Worm (Caenorhabditis elegans) whole organism, L3 larva: ENCODE results near the gene srlf-37.

Source experiments
- aly-2 ChIP-seq: fragments of 150-350 bp; optimal IDR thresholded peaks from 2 replicates; lab custom pipeline; 2014; ENCODE audit warnings: missing biosample characterization, missing genetic modification characterization
- ceh-82 ChIP-seq: fragments of 150-350 bp; optimal IDR thresholded peaks from 2 replicates; lab custom pipeline; 2014; ENCODE audit warnings: missing biosample characterization, missing genetic modification characterization
- fkh-10 ChIP-seq: sonication (generic microtip); optimal IDR thresholded peaks from 2 replicates; lab custom pipeline; 2017; ENCODE audit warnings: missing biosample characterization, missing genetic modification reagents, missing genetic modification characterization
- fos-1 ChIP-seq: fragments of 150-350 bp; optimal IDR thresholded peaks from 2 replicates; lab custom pipeline; 2014; ENCODE audit warnings: missing biosample characterization, missing genetic modification characterization
- nhr-25 ChIP-seq: sonication (generic microtip); optimal IDR thresholded peaks from 2 replicates; lab custom pipeline; 2017; ENCODE audit warnings: missing biosample characterization, missing genetic modification characterization
- nhr-28 ChIP-seq: fragments of 150-350 bp; optimal IDR thresholded peaks from 2 replicates; lab custom pipeline; 2014; ENCODE audit warnings: missing biosample characterization, missing genetic modification characterization
- skn-1 ChIP-seq: fragments of 150-350 bp; optimal IDR thresholded peaks from 2 replicates; lab custom pipeline; 2014; ENCODE audit warnings: missing biosample characterization, missing genetic modification characterization
- unc-62 ChIP-seq: fragments of 150-350 bp; sonication (generic microtip); optimal IDR thresholded peaks from 4 replicates; lab custom pipeline; 2014; ENCODE audit warnings: missing biosample characterization, missing genetic modification reagents, missing genetic modification characterization
- ztf-11 ChIP-seq: fragments of 150-350 bp; optimal IDR thresholded peaks from 2 replicates; lab custom pipeline; 2014; ENCODE audit warnings: missing biosample characterization, missing genetic modification characterization

DNA sequence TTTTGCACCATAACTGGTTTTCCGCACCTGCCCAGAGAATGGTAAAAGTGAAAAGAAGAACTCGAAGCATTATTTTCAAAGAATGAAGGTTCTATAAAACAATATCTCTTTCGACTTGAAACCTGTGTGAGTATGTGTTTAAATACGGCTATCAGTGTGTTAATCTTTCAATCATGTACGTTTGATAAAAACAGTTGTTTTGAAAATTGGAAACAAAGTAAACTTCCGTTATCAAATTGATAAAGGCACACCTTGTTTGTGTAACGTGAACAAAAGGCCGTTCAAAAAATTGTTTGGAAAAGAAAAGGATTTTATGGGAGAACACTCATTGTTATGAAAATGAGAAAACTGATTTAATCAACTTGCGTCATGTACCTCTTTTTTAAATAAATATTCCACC, 22.3 kb upstream of the srlf-37 start, which contains the start of gene F48G7.7:
- no peak for TF ChIP-seq fkh-10 (GFP tag; lab: Kevin White, UChicago)
- no peak for TF ChIP-seq ztf-11 (tag; lab: Kevin White, UChicago)
- no peak for TF ChIP-seq skn-1 (tag; lab: Kevin White, UChicago)
- no peak for TF ChIP-seq aly-2
- TF ChIP-seq unc-62 (GFP tag; lab: Kevin White, UChicago), result no peak
- TF ChIP-seq ceh-82 (tag; lab: Kevin White, UChicago), result no peak
- TF ChIP-seq nhr-25 (tag; lab: Kevin White, UChicago), result no peak
- TF ChIP-seq fos-1 (tag; lab: Kevin White, UChicago), result no peak
- no peak for TF ChIP-seq nhr-28 (tag; lab: Kevin White, UChicago)
